Worm (Caenorhabditis elegans): Measurements from ENCODE around the gene F26D11.13.

The F26D11.13 gene

DNA sequence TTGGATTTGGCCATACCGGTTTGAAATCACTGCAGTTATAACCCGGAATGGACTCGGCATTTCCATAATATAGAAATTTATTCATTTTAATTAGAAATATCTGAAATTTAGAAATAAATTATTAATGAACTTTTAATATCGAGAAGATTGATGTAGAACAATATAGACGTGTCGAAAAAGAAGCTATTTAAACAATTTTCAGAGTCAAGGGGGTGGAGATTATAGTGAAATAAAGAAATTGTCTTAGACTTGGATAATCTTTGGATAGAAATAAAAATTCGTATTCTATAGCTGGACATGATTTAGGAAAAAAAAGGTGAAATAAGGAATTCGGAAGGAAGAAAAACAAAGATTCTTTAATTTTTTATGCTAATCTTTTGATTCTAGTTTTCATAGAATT is 14.2 kb downstream of the F26D11.13 start, which contains the start of gene srt-53:
TSS of gene srt-53 (minus strand) at position 101 of the 400 bp plus-strand sequence.
- peak in 1 of 2 experiments; percentile 87 for TF ChIP-seq unc-62 (GFP tag; optimal IDR thresholded peaks at IDR 0.05 in 1 of 2)
- TF ChIP-seq unc-62 (tag; optimal IDR thresholded peaks at IDR 0.05) = no peak
- TF ChIP-seq dmd-6 (GFP tag; IDR thresholded peaks at IDR 0.05) = no peak
- TF ChIP-seq mep-1 (tag; optimal IDR thresholded peaks at IDR 0.05) = no peak
- TF ChIP-seq hmg-1.1 (GFP tag; IDR thresholded peaks at IDR 0.05) = no peak

ce11 chrV:7937152-7937551 is 17.3 kb downstream of the F26D11.13 start, which contains the start of gene srsx-3:
Gene srsx-3, minus strand, starts transcription at chrV:7937252.
- TF ChIP-seq lin-13 (GFP tag; optimal IDR thresholded peaks at IDR 0.05) (no peak), unc-62 (GFP tag; optimal IDR thresholded peaks at IDR 0.05 in 1 of 2) (peak in 1 of 2 experiments; percentile 34), unc-62 (tag; optimal IDR thresholded peaks at IDR 0.05) (no peak), spr-3 (GFP tag; optimal IDR thresholded peaks at IDR 0.05) (no peak)

DNA sequence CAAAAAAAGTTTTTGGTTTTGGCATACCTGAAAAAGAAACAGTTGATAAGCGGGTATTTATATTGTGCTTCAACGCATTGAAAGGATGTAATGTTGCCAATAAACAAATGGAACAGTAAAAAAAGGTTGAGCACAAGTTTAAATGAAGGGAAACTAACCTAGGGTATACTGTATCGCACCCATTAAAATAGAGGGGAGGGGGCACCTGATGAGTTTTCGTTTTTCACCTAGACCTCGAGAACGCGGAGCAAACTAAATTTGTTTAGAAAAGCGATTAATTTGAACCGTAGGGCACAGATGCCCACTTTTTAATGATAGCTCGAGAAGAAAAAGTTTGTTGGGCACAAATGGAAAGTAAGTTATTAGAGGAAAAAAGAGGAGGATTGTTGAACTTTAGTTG is 21.5 kb downstream of the F26D11.13 start, which contains the start of gene ncx-10:
TSS of gene ncx-10 (minus strand) at position 101 of the 400 bp plus-strand sequence.
- TF ChIP-seq T20F7.1 (GFP tag; optimal IDR thresholded peaks at IDR 0.05) (no peak), fos-1 (tag; optimal IDR thresholded peaks at IDR 0.05) (no peak), lir-3 (tag; optimal IDR thresholded peaks at IDR 0.05) (no peak), D1046.2 (GFP tag; IDR thresholded peaks at IDR 0.05) (no peak), ZK546.5 (tag; optimal IDR thresholded peaks at IDR 0.05) (no peak), Y48G9A.11 (GFP tag; IDR thresholded peaks at IDR 0.05) (no peak), madf-5 (GFP tag; IDR thresholded peaks at IDR 0.05) (no peak), fkh-10 (GFP tag; optimal IDR thresholded peaks at IDR 0.05) (no peak), Y105C5A.15 (GFP tag; IDR thresholded peaks at IDR 0.05) (no peak), Y75B8A.6 (GFP tag; IDR thresholded peaks at IDR 0.05) (no peak), nhr-10 (tag; optimal IDR thresholded peaks at IDR 0.05) (no peak)

ce11 chrV:7928660-7929059 is 25.8 kb downstream of the F26D11.13 start, which contains the start of gene srsx-5:
Gene srsx-5, plus strand, starts transcription at chrV:7928960.
- TF ChIP-seq Y5F2A.4 (GFP tag; optimal IDR thresholded peaks at IDR 0.05) (no peak), lsy-2 (tag; optimal IDR thresholded peaks at IDR 0.05) (no peak), spr-1 (tag; optimal IDR thresholded peaks at IDR 0.05) (no peak), tag-97 (GFP tag; IDR thresholded peaks at IDR 0.05) (no peak), skn-1 (tag; optimal IDR thresholded peaks at IDR 0.05) (no peak), ztf-11 (tag; optimal IDR thresholded peaks at IDR 0.05) (no peak), ZK546.5 (tag; optimal IDR thresholded peaks at IDR 0.05) (no peak), ceh-44 (GFP tag; IDR thresholded peaks at IDR 0.05) (no peak), ctbp-1 (GFP tag; IDR thresholded peaks at IDR 0.05) (no peak), Y105C5A.15 (GFP tag; IDR thresholded peaks at IDR 0.05) (no peak), nhr-111 (GFP tag; optimal IDR thresholded peaks at IDR 0.05) (no peak)

ce11 chrV:7926784-7927183 is 27.7 kb downstream of the F26D11.13 start, which contains the start of gene srsx-6:
Gene srsx-6, plus strand, starts transcription at chrV:7927084.
- TF ChIP-seq lin-39 (tag; optimal IDR thresholded peaks at IDR 0.05) (no peak), lin-1 (GFP tag; IDR thresholded peaks at IDR 0.05) (no peak), snpc-4 (tag; optimal IDR thresholded peaks at IDR 0.05) (no peak), zfp-3 (GFP tag; conservative IDR thresholded peaks at IDR 0.05) (no peak), zag-1 (tag; optimal IDR thresholded peaks at IDR 0.05) (no peak), dmd-6 (GFP tag; IDR thresholded peaks at IDR 0.05) (no peak), lir-3 (tag; optimal IDR thresholded peaks at IDR 0.05) (no peak), unc-39 (tag; optimal IDR thresholded peaks at IDR 0.05) (no peak), madf-5 (GFP tag; IDR thresholded peaks at IDR 0.05) (no peak), unc-62 (GFP tag; optimal IDR thresholded peaks at IDR 0.05 in 1 of 2) (no peak), unc-62 (tag; optimal IDR thresholded peaks at IDR 0.05) (no peak), nhr-237 (tag; optimal IDR thresholded peaks at IDR 0.05) (no peak), daf-19 (GFP tag; conservative IDR thresholded peaks at IDR 0.05) (no peak), skn-1 (tag; optimal IDR thresholded peaks at IDR 0.05) (no peak), Y5F2A.4 (GFP tag; optimal IDR thresholded peaks at IDR 0.05) (no peak), ama-1 (optimal IDR thresholded peaks at IDR 0.05) (no peak)

Measured in whole organism, L4 larva.